Worm (Caenorhabditis elegans): ENCODE data around the gene his-38.
A peak's percentile ranks its signal among the peaks of the same experiment; 100 is the strongest.

his-38 gene

DNA sequence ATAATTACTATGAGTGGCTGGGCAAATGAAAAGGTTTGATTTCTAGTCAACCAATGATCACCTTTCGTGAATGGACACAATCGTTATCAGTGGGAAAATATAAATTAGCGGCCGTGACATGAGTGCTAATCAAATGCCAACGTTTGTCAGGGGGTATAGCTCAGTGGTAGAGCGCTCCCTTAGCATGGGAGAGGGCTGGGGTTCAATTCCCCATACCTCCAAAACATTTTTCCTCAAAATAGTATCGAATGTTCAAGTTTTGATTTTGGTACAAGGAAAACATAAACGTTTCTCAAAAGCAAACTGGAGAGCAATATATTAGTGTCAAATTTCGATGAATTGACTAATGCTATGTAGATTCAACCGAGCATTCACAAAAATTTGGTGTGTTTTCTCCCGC, 13.9 kb upstream of the his-38 start (continued):
- TF ChIP-seq zim-3 (tag; optimal IDR thresholded peaks at IDR 0.05), result peak; percentile 6
- peak; percentile 36 for TF ChIP-seq lsy-27 (tag; optimal IDR thresholded peaks at IDR 0.05; ENCODE audit: borderline replicate concordance, insufficient read depth)
- peak; percentile 82 for TF ChIP-seq die-1 (tag; optimal IDR thresholded peaks at IDR 0.05)
- peak; percentile 8 to 79 for TF ChIP-seq rec-8 (tag; optimal IDR thresholded peaks at IDR 0.05)
- TF ChIP-seq madf-10 (tag; optimal IDR thresholded peaks at IDR 0.05), result peak; percentile 50
- no peak for TF ChIP-seq sdz-38 (tag; optimal IDR thresholded peaks at IDR 0.05)
- TF ChIP-seq nhr-90 (tag; optimal IDR thresholded peaks at IDR 0.05), result peak; percentile 81
- TF ChIP-seq ekl-4 (GFP tag; IDR thresholded peaks at IDR 0.05), result peak; percentile 37; the same call in 1 of the 2 replicates
- TF ChIP-seq let-607 (tag; optimal IDR thresholded peaks at IDR 0.05), result peak in 1 of 2 experiments; percentile 8
- TF ChIP-seq chd-7 (tag; optimal IDR thresholded peaks at IDR 0.05), result peak; percentile 67
- TF ChIP-seq lsl-1 (GFP tag; optimal IDR thresholded peaks at IDR 0.05), result no peak
- TF ChIP-seq F37B4.10 (GFP tag; IDR thresholded peaks at IDR 0.05), result no peak
- peak; percentile 61 for TF ChIP-seq ztf-18 (tag; optimal IDR thresholded peaks at IDR 0.05)
- TF ChIP-seq F52B5.7 (tag; optimal IDR thresholded peaks at IDR 0.05), result peak; percentile 17
- TF ChIP-seq atf-7 (tag; optimal IDR thresholded peaks at IDR 0.05), result peak; percentile 40
- peak; percentile 14 for TF ChIP-seq F49E8.2 (tag; optimal IDR thresholded peaks at IDR 0.05; ENCODE audit: insufficient read depth)
- TF ChIP-seq let-526 (GFP tag; IDR thresholded peaks at IDR 0.05), result no peak
- 0 out of 2 replicates have a peak, but pooled peaks have one; percentile 63 for TF ChIP-seq madf-3 (GFP tag; IDR thresholded peaks at IDR 0.05)
- TF ChIP-seq ets-4 (GFP tag; optimal IDR thresholded peaks at IDR 0.05), result peak; percentile 18
- no peak for TF ChIP-seq Y53F4B.3 (GFP tag; IDR thresholded peaks at IDR 0.05)
- TF ChIP-seq mxl-1 (tag; optimal IDR thresholded peaks at IDR 0.05), result peak; percentile 66
- peak; percentile 82 for TF ChIP-seq Y56A3A.18 (GFP tag; IDR thresholded peaks at IDR 0.05)
- TF ChIP-seq T07F8.4 (tag; optimal IDR thresholded peaks at IDR 0.05), result peak; percentile 4
- TF ChIP-seq nfyb-1 (GFP tag; IDR thresholded peaks at IDR 0.05), result peak; percentile 75
- TF ChIP-seq bed-1 (GFP tag; IDR thresholded peaks at IDR 0.05), result 0 out of 2 replicates have a peak, but pooled peaks have one; percentile 69
- no peak; the same call in 1 of the 2 replicates for TF ChIP-seq dox-1 (GFP tag; IDR thresholded peaks at IDR 0.05)
- TF ChIP-seq F22D6.2 (tag; optimal IDR thresholded peaks at IDR 0.05), result no peak
- TF ChIP-seq F57A8.1 (GFP tag; optimal IDR thresholded peaks at IDR 0.05), result peak; percentile 8
- TF ChIP-seq hmg-20 (GFP tag; IDR thresholded peaks at IDR 0.05), result 0 out of 2 replicates have a peak, but pooled peaks have one; percentile 40
- peak; percentile 39; the same call in 1 of the 2 replicates for TF ChIP-seq madf-6 (GFP tag; IDR thresholded peaks at IDR 0.05)
- TF ChIP-seq bed-2 (GFP tag; IDR thresholded peaks at IDR 0.05), result no peak
- TF ChIP-seq ztf-25 (GFP tag; IDR thresholded peaks at IDR 0.05), result peak; percentile 71; the same call in 1 of the 2 replicates
- TF ChIP-seq sptf-2 (GFP tag; optimal IDR thresholded peaks at IDR 0.05), result peak; percentile 36
- peak; percentile 88 for TF ChIP-seq lin-26 (GFP tag; IDR thresholded peaks at IDR 0.05)
- peak; percentile 93 for TF ChIP-seq tbp1 (GFP tag; optimal IDR thresholded peaks at IDR 0.05)
- peak; percentile 88 for TF ChIP-seq B0261.1 (tag; optimal IDR thresholded peaks at IDR 0.05)
- TF ChIP-seq tlf-1 (GFP tag; optimal IDR thresholded peaks at IDR 0.05), result peak; percentile 23
- TF ChIP-seq ceh-27 (GFP tag; optimal IDR thresholded peaks at IDR 0.05), result peak; percentile 11
- no peak for TF ChIP-seq ama-1 (optimal IDR thresholded peaks at IDR 0.05)
- peak in 1 of 2 experiments; percentile 25 for TF ChIP-seq ama-1 (GFP tag; optimal IDR thresholded peaks at IDR 0.05)
- TF ChIP-seq dpl-1 (GFP tag; optimal IDR thresholded peaks at IDR 0.05), result no peak
- TF ChIP-seq B0336.3 (GFP tag; IDR thresholded peaks at IDR 0.05), result 0 out of 2 replicates have a peak, but pooled peaks have one; percentile 20
- peak; percentile 45 for TF ChIP-seq nhr-80 (tag; optimal IDR thresholded peaks at IDR 0.05)
- TF ChIP-seq somi-1 (GFP tag; optimal IDR thresholded peaks at IDR 0.05), result peak; percentile 14
- 0 out of 2 replicates have a peak, but pooled peaks have one; percentile 27 for TF ChIP-seq ceh-91 (GFP tag; IDR thresholded peaks at IDR 0.05)
- TF ChIP-seq lin-40 (tag; optimal IDR thresholded peaks at IDR 0.05), result peak; percentile 40
- TF ChIP-seq hrde-1 (tag; optimal IDR thresholded peaks at IDR 0.05; ENCODE audit: borderline replicate concordance), result peak; percentile 44
- no peak for TF ChIP-seq nfya-2 (GFP tag; IDR thresholded peaks at IDR 0.05)
